Fruit fly (Drosophila melanogaster) whole organism, embryonic: Measurements from ENCODE around the gene Tace.

ENCODE experiments used
- Atf-2 ChIP-seq: fragments of 200-800 bp; sonication (Bioruptor generic); optimal IDR thresholded peaks from 2 replicates; lab custom pipeline; 2016; ENCODE audit warnings: missing biosample characterization, missing genetic modification characterization
- CG11085 ChIP-seq: fragments of 200-800 bp; sonication (Bioruptor generic); IDR thresholded peaks from 2 replicates; pipeline ENCODE4 v1.3.6; 2022; ENCODE audit warnings: missing biosample characterization, missing genetic modification characterization
- CG12744 ChIP-seq: fragments of 200-800 bp; sonication (Bioruptor generic); optimal IDR thresholded peaks from 2 replicates; lab custom pipeline; 2016; ENCODE audit warnings: missing biosample characterization, missing genetic modification characterization
- CG13894 ChIP-seq: fragments of 200-800 bp; sonication (Bioruptor generic); optimal IDR thresholded peaks from 3 replicates; lab custom pipeline; 2018; ENCODE audit warnings: missing biosample characterization, mild to moderate bottlenecking, missing genetic modification characterization, moderate library complexity
- CG14667 ChIP-seq: fragments of 200-800 bp; sonication (Bioruptor generic); IDR thresholded peaks from 2 replicates; pipeline ENCODE4 v1.3.6; 2022; ENCODE audit warnings: missing biosample characterization, missing genetic modification characterization
- CG15073 ChIP-seq: fragments of 200-800 bp; sonication (Bioruptor generic); optimal IDR thresholded peaks from 2 replicates; lab custom pipeline; 2016; ENCODE audit warnings: missing biosample characterization, missing genetic modification characterization
- CG1602 ChIP-seq: fragments of 200-800 bp; sonication (Bioruptor generic); optimal IDR thresholded peaks from 3 replicates; lab custom pipeline; 2016; ENCODE audit warnings: missing biosample characterization, missing genetic modification characterization
- CG16779 ChIP-seq: fragments of 200-800 bp; sonication (Bioruptor generic); IDR thresholded peaks from 2 replicates; pipeline ENCODE4 v1.3.6; 2022; ENCODE audit warnings: missing biosample characterization, missing genetic modification characterization
- CG18476 ChIP-seq: fragments of 200-800 bp; sonication (Bioruptor generic); optimal IDR thresholded peaks from 2 replicates; lab custom pipeline; 2016; ENCODE audit warnings: missing biosample characterization, mild to moderate bottlenecking, missing genetic modification characterization
- CG2678 ChIP-seq: fragments of 200-800 bp; sonication (Bioruptor generic); optimal IDR thresholded peaks from 3 replicates; lab custom pipeline; 2019; ENCODE audit warnings: missing biosample characterization, mild to moderate bottlenecking, missing genetic modification characterization, moderate library complexity
- CG30431 ChIP-seq: fragments of 200-800 bp; sonication (Bioruptor generic); optimal IDR thresholded peaks from 2 replicates; lab custom pipeline; 2017; ENCODE audit warnings: missing biosample characterization, missing genetic modification characterization
- CG7271 ChIP-seq: fragments of 200-800 bp; sonication (Bioruptor generic); optimal IDR thresholded peaks from 2 replicates; lab custom pipeline; 2018; ENCODE audit warnings: missing biosample characterization, mild to moderate bottlenecking, missing genetic modification characterization, moderate library complexity
- CG7556 ChIP-seq: fragments of 200-800 bp; sonication (Bioruptor generic); optimal IDR thresholded peaks from 2 replicates; lab custom pipeline; 2017; ENCODE audit warnings: missing biosample characterization, mild to moderate bottlenecking, missing genetic modification characterization
- CG7839 ChIP-seq: fragments of 200-800 bp; sonication (Bioruptor generic); optimal IDR thresholded peaks from 3 replicates; lab custom pipeline; 2018; ENCODE audit warnings: missing biosample characterization, mild to moderate bottlenecking, missing genetic modification characterization, moderate library complexity
- CG9609 ChIP-seq: fragments of 200-800 bp; sonication (Bioruptor generic); optimal IDR thresholded peaks from 3 replicates; lab custom pipeline; 2016; ENCODE audit warnings: missing biosample characterization, missing genetic modification characterization
- CoRest ChIP-seq: fragments of 200-800 bp; sonication (Bioruptor generic); optimal IDR thresholded peaks from 3 replicates; lab custom pipeline; 2018; ENCODE audit warnings: missing biosample characterization, mild to moderate bottlenecking, missing genetic modification characterization, moderate library complexity
- Dbx ChIP-seq: fragments of 200-800 bp; sonication (Bioruptor generic); IDR thresholded peaks from 3 replicates; pipeline ENCODE4 v1.3.6; 2022; ENCODE audit warnings: missing biosample characterization, missing genetic modification characterization
- Deaf1 ChIP-seq: fragments of 200-800 bp; optimal IDR thresholded peaks from 3 replicates; lab custom pipeline; 2019; ENCODE audit warnings: missing biosample characterization, mild to moderate bottlenecking, missing genetic modification characterization, moderate library complexity
- Dp ChIP-seq: fragments of 200-800 bp; sonication (Bioruptor generic); optimal IDR thresholded peaks from 2 replicates; lab custom pipeline; 2018; ENCODE audit warnings: missing biosample characterization, mild to moderate bottlenecking, missing genetic modification characterization, moderate library complexity
- E2f1 ChIP-seq: fragments of 200-800 bp; sonication (Bioruptor generic); IDR thresholded peaks from 2 replicates; pipeline ENCODE4 v1.3.6; 2022; ENCODE audit warnings: missing biosample characterization, missing genetic modification characterization
- HLH3B ChIP-seq: fragments of 200-800 bp; sonication (Bioruptor generic); IDR thresholded peaks from 2 replicates; pipeline ENCODE4 v1.3.6; 2022; ENCODE audit warnings: missing biosample characterization, missing genetic modification characterization
- HLHmδ ChIP-seq: fragments of 200-800 bp; sonication (Bioruptor generic); optimal IDR thresholded peaks from 2 replicates; lab custom pipeline; 2018; ENCODE audit warnings: missing biosample characterization, mild to moderate bottlenecking, missing genetic modification characterization, moderate library complexity
- Hand ChIP-seq: fragments of 200-800 bp; sonication (Bioruptor generic); optimal IDR thresholded peaks from 2 replicates; lab custom pipeline; 2017; ENCODE audit warnings: mild to moderate bottlenecking, missing biosample characterization, missing genetic modification reagents, missing genetic modification characterization
- Hmx ChIP-seq: fragments of 200-800 bp; sonication (Bioruptor generic); optimal IDR thresholded peaks from 2 replicates; lab custom pipeline; 2016; ENCODE audit warnings: missing biosample characterization, missing genetic modification characterization
- Lim3 ChIP-seq: fragments of 200-800 bp; sonication (Bioruptor generic); IDR thresholded peaks from 2 replicates; pipeline ENCODE4 v1.3.6; 2022; ENCODE audit warnings: missing biosample characterization, missing genetic modification characterization
- MTF-1 ChIP-seq: fragments of 200-800 bp; sonication (Bioruptor generic); optimal IDR thresholded peaks from 2 replicates; lab custom pipeline; 2018; ENCODE audit warnings: missing biosample characterization, mild to moderate bottlenecking, missing genetic modification characterization, borderline replicate concordance
- Mad ChIP-seq: fragments of 200-800 bp; sonication (Bioruptor generic); optimal IDR thresholded peaks from 2 replicates; lab custom pipeline; 2016; ENCODE audit warnings: missing biosample characterization, missing genetic modification characterization
- Meics ChIP-seq: fragments of 200-800 bp; sonication (Bioruptor generic); optimal IDR thresholded peaks from 2 replicates; lab custom pipeline; 2017; ENCODE audit warnings: missing biosample characterization, mild to moderate bottlenecking, missing genetic modification characterization
- Mes4 ChIP-seq: fragments of 200-800 bp; sonication (Bioruptor generic); optimal IDR thresholded peaks from 2 replicates; lab custom pipeline; 2016; ENCODE audit warnings: missing biosample characterization, missing genetic modification characterization
- Ptx1 ChIP-seq: fragments of 200-800 bp; sonication (Bioruptor generic); IDR thresholded peaks from 2 replicates; pipeline ENCODE4 v1.3.6; 2022; ENCODE audit warnings: missing biosample characterization, missing genetic modification characterization
- aop ChIP-seq: fragments of 200-800 bp; sonication (Bioruptor generic); IDR thresholded peaks from 2 replicates; pipeline ENCODE4 v1.3.6; 2022; ENCODE audit warnings: missing biosample characterization, missing genetic modification characterization
- ato ChIP-seq: fragments of 200-800 bp; sonication (Bioruptor generic); IDR thresholded peaks from 2 replicates; pipeline ENCODE4 v1.3.6; 2022; ENCODE audit warnings: missing biosample characterization, missing genetic modification characterization; ENCODE audit not compliant: partially characterized antibody
- bigmax ChIP-seq: fragments of 200-800 bp; sonication (Bioruptor generic); optimal IDR thresholded peaks from 2 replicates; lab custom pipeline; 2018; ENCODE audit warnings: missing biosample characterization, mild to moderate bottlenecking, missing genetic modification characterization
- bowl ChIP-seq: fragments of 200-800 bp; sonication (Bioruptor generic); IDR thresholded peaks from 2 replicates; pipeline ENCODE4 v1.3.6; 2022; ENCODE audit warnings: missing biosample characterization, missing genetic modification characterization
- da ChIP-seq: fragments of 200-800 bp; sonication (Bioruptor generic); optimal IDR thresholded peaks from 2 replicates; lab custom pipeline; 2016; ENCODE audit warnings: missing biosample characterization, missing genetic modification characterization
- dmrt99B ChIP-seq: fragments of 200-800 bp; sonication (Bioruptor generic); optimal IDR thresholded peaks from 2 replicates; lab custom pipeline; 2018; ENCODE audit warnings: missing biosample characterization, mild to moderate bottlenecking, missing genetic modification characterization, moderate library complexity
- fd102C ChIP-seq: fragments of 200-800 bp; sonication (Bioruptor generic); optimal IDR thresholded peaks from 2 replicates; lab custom pipeline; 2018; ENCODE audit warnings: missing biosample characterization, mild to moderate bottlenecking, missing genetic modification characterization, moderate library complexity
- fd64A ChIP-seq: fragments of 200-800 bp; sonication (Bioruptor generic); optimal IDR thresholded peaks from 3 replicates; lab custom pipeline; 2018; ENCODE audit warnings: missing biosample characterization, mild to moderate bottlenecking, missing genetic modification characterization
- ftz-f1 ChIP-seq: fragments of 200-800 bp; sonication (Bioruptor generic); optimal IDR thresholded peaks from 2 replicates; lab custom pipeline; 2016; ENCODE audit warnings: missing biosample characterization, missing genetic modification characterization
- gt ChIP-seq: fragments of 200-800 bp; sonication (Bioruptor generic); IDR thresholded peaks from 2 replicates; pipeline ENCODE4 v1.3.6; 2022; ENCODE audit warnings: missing biosample characterization, missing genetic modification characterization
- ind ChIP-seq: fragments of 200-800 bp; sonication (Bioruptor generic); optimal IDR thresholded peaks from 3 replicates; lab custom pipeline; 2016; ENCODE audit warnings: missing biosample characterization, missing genetic modification characterization
- inv ChIP-seq: fragments of 200-800 bp; sonication (Bioruptor generic); IDR thresholded peaks from 2 replicates; pipeline ENCODE4 v1.3.6; 2022; ENCODE audit warnings: missing biosample characterization, missing genetic modification characterization; ENCODE audit not compliant: partially characterized antibody
- jumu ChIP-seq: fragments of 200-800 bp; sonication (Bioruptor generic); optimal IDR thresholded peaks from 3 replicates; lab custom pipeline; 2016; ENCODE audit warnings: missing biosample characterization, missing genetic modification characterization
- lbe ChIP-seq: fragments of 200-800 bp; sonication (Bioruptor generic); optimal IDR thresholded peaks from 2 replicates; lab custom pipeline; 2016; ENCODE audit warnings: missing biosample characterization, mild to moderate bottlenecking, missing genetic modification characterization
- oc ChIP-seq: fragments of 200-800 bp; sonication (Bioruptor generic); optimal IDR thresholded peaks from 2 replicates; lab custom pipeline; 2018; ENCODE audit warnings: missing biosample characterization, mild to moderate bottlenecking, missing genetic modification characterization, moderate library complexity
- pzg ChIP-seq: fragments of 200-800 bp; sonication (Bioruptor generic); optimal IDR thresholded peaks from 3 replicates; lab custom pipeline; 2018; ENCODE audit warnings: missing biosample characterization, mild to moderate bottlenecking, missing genetic modification characterization, moderate library complexity
- repo ChIP-seq: fragments of 200-800 bp; sonication (Bioruptor generic); optimal IDR thresholded peaks from 2 replicates; lab custom pipeline; 2016; ENCODE audit warnings: missing biosample characterization, missing genetic modification characterization
- scrt ChIP-seq: fragments of 200-800 bp; sonication (Bioruptor generic); optimal IDR thresholded peaks from 2 replicates; lab custom pipeline; 2018; ENCODE audit warnings: missing biosample characterization, mild to moderate bottlenecking, missing genetic modification characterization, moderate library complexity
- sd ChIP-seq: fragments of 200-800 bp; sonication (Bioruptor generic); optimal IDR thresholded peaks from 3 replicates; lab custom pipeline; 2018; ENCODE audit warnings: missing biosample characterization, mild to moderate bottlenecking, missing genetic modification characterization, moderate library complexity
- seq ChIP-seq: fragments of 200-800 bp; sonication (Bioruptor generic); IDR thresholded peaks from 2 replicates; pipeline ENCODE4 v1.3.6; 2022; ENCODE audit warnings: missing biosample characterization, missing genetic modification characterization
- usp ChIP-seq: fragments of >200 bp; optimal IDR thresholded peaks from 2 replicates; lab custom pipeline; 2017; ENCODE audit warnings: missing biosample characterization, missing genetic modification characterization

Gene Tace

dm6 chr3R:30052455-30053046 is 52.2 kb downstream of the Tace start, which contains the start of gene Jasper (continued):
- TF ChIP-seq seq (no peak), aop (GFP tag; lab: Robert Waterston, UW) (no peak), CG14667 (no peak), scrt (GFP tag; lab: Kevin White, UChicago) (no peak), CG12744 (no peak), Meics (GFP tag; lab: Kevin White, UChicago) (no peak), Dbx (GFP tag; lab: Robert Waterston, UW) (no peak), inv (GFP tag; lab: Robert Waterston, UW) (no peak), sd (tag; lab: Kevin White, UChicago) (no peak), Atf-2 (GFP tag; lab: Kevin White, UChicago) (no peak), Deaf1 (tag; lab: Kevin White, UChicago) (no peak), CG18476 (GFP tag; lab: Kevin White, UChicago) (no peak), CG16779 (no peak), fd102C (no peak), usp (no peak), HLH3B (GFP tag; lab: Robert Waterston, UW) (no peak), ind (no peak), Hmx (GFP tag; lab: Kevin White, UChicago) (no peak), Hand (GFP tag; lab: Kevin White, UChicago) (no peak), CG13894 (peak; percentile 38), repo (no peak), HLHmδ (GFP tag; lab: Kevin White, UChicago) (no peak), Ptx1 (GFP tag; lab: Robert Waterston, UW) (no peak), CG15073 (GFP tag; lab: Kevin White, UChicago) (no peak), CG7271 (tag; lab: Kevin White, UChicago) (no peak), ftz-f1 (GFP tag; lab: Kevin White, UChicago) (peak; percentile 16), CG2678 (tag; lab: Kevin White, UChicago) (no peak), gt (GFP tag; lab: Robert Waterston, UW) (no peak), bowl (GFP tag; lab: Robert Waterston, UW) (no peak), oc (tag; lab: Kevin White, UChicago) (no peak), CG7839 (tag; lab: Kevin White, UChicago) (no peak), E2f1 (GFP tag; lab: Robert Waterston, UW) (no peak), fd64A (no peak), bigmax (GFP tag; lab: Kevin White, UChicago) (no peak), CG7556 (GFP tag; lab: Kevin White, UChicago) (no peak), Dp (GFP tag; lab: Kevin White, UChicago) (peak; percentile 100), MTF-1 (GFP tag; lab: Kevin White, UChicago) (no peak), CG11085 (GFP tag; lab: Robert Waterston, UW) (no peak), Lim3 (GFP tag; lab: Robert Waterston, UW) (no peak), CG1602 (GFP tag; lab: Kevin White, UChicago) (no peak), ato (no peak; the same call in 1 of the 2 replicates), CG9609 (no peak), jumu (GFP tag; lab: Kevin White, UChicago) (peak; percentile 41), Mes4 (GFP tag; lab: Kevin White, UChicago) (no peak), dmrt99B (tag; lab: Kevin White, UChicago) (no peak), pzg (GFP tag; lab: Kevin White, UChicago) (peak; percentile 99), da (GFP tag; lab: Kevin White, UChicago) (no peak), Mad (peak; percentile 39), CG30431 (GFP tag; lab: Kevin White, UChicago) (no peak), lbe (no peak), CoRest (tag; lab: Kevin White, UChicago) (peak; percentile 61)
